Worm (Caenorhabditis elegans): Measurements from ENCODE around the gene W02D7.11.
A peak's percentile ranks its signal among the peaks of the same experiment; 100 is the strongest.

Gene W02D7.11

ce11 chrV:8300935-8301535 is 3.3 kb downstream of the W02D7.11 start, which contains the start of gene W02D7.6 (continued):
- no peak for TF ChIP-seq nhr-27 (tag; optimal IDR thresholded peaks at IDR 0.05)
- no peak for TF ChIP-seq lin-26 (GFP tag; IDR thresholded peaks at IDR 0.05)
- 0 out of 2 replicates have a peak, but pooled peaks have one; percentile 8 for TF ChIP-seq D2030.7 (GFP tag; IDR thresholded peaks at IDR 0.05)
- peak; percentile 41; the same call in 1 of the 2 replicates for TF ChIP-seq dox-1 (GFP tag; IDR thresholded peaks at IDR 0.05)
- TF ChIP-seq F55B11.4 (tag; optimal IDR thresholded peaks at IDR 0.05; ENCODE audit: borderline replicate concordance, insufficient read depth): no peak
- TF ChIP-seq Y79H2A.3 (GFP tag; conservative IDR thresholded peaks at IDR 0.05): no peak
- peak; percentile 51 for TF ChIP-seq madf-6 (GFP tag; IDR thresholded peaks at IDR 0.05)
- no peak for TF ChIP-seq T07F8.4 (tag; optimal IDR thresholded peaks at IDR 0.05)
- no peak for TF ChIP-seq zim-3 (tag; optimal IDR thresholded peaks at IDR 0.05)
- peak; percentile 41 for TF ChIP-seq attf-3 (GFP tag; conservative IDR thresholded peaks at IDR 0.05)
- TF ChIP-seq zfh-2 (GFP tag; conservative IDR thresholded peaks at IDR 0.05): no peak
- no peak for TF ChIP-seq snpc-3.4 (tag; optimal IDR thresholded peaks at IDR 0.05)
- TF ChIP-seq egl-44 (GFP tag; IDR thresholded peaks at IDR 0.05): no peak
- TF ChIP-seq F37B4.10 (GFP tag; IDR thresholded peaks at IDR 0.05): no peak
- no peak for TF ChIP-seq fkh-3 (tag; optimal IDR thresholded peaks at IDR 0.05)
- no peak for TF ChIP-seq madf-10 (tag; optimal IDR thresholded peaks at IDR 0.05)
- TF ChIP-seq let-526 (GFP tag; IDR thresholded peaks at IDR 0.05): no peak
- TF ChIP-seq him-1 (tag; optimal IDR thresholded peaks at IDR 0.05): no peak
- TF ChIP-seq snpc-4 (GFP tag; optimal IDR thresholded peaks at IDR 0.05): no peak
- TF ChIP-seq snpc-4 (tag; optimal IDR thresholded peaks at IDR 0.05): peak in 1 of 4 experiments; percentile 54
- TF ChIP-seq T26A5.8 (tag; optimal IDR thresholded peaks at IDR 0.05): no peak
- peak; percentile 1 for TF ChIP-seq ZK185.1 (tag; optimal IDR thresholded peaks at IDR 0.05; ENCODE audit: poor library complexity, severe bottlenecking)
- TF ChIP-seq tbp1 (GFP tag; optimal IDR thresholded peaks at IDR 0.05): peak; percentile 34
- no peak for TF ChIP-seq ets-4 (GFP tag; optimal IDR thresholded peaks at IDR 0.05)
- TF ChIP-seq unc-62 (GFP tag; optimal IDR thresholded peaks at IDR 0.05): no peak
- no peak for TF ChIP-seq tbx-9 (tag; optimal IDR thresholded peaks at IDR 0.05; ENCODE audit: borderline replicate concordance)
- no peak for TF ChIP-seq aptf-3 (GFP tag; IDR thresholded peaks at IDR 0.05)
- TF ChIP-seq F22D6.2 (tag; optimal IDR thresholded peaks at IDR 0.05): no peak
- no peak for TF ChIP-seq mes-4 (tag; optimal IDR thresholded peaks at IDR 0.05)
- TF ChIP-seq dpl-1 (GFP tag; optimal IDR thresholded peaks at IDR 0.05): no peak
- no peak for TF ChIP-seq lin-40 (tag; optimal IDR thresholded peaks at IDR 0.05)

DNA sequence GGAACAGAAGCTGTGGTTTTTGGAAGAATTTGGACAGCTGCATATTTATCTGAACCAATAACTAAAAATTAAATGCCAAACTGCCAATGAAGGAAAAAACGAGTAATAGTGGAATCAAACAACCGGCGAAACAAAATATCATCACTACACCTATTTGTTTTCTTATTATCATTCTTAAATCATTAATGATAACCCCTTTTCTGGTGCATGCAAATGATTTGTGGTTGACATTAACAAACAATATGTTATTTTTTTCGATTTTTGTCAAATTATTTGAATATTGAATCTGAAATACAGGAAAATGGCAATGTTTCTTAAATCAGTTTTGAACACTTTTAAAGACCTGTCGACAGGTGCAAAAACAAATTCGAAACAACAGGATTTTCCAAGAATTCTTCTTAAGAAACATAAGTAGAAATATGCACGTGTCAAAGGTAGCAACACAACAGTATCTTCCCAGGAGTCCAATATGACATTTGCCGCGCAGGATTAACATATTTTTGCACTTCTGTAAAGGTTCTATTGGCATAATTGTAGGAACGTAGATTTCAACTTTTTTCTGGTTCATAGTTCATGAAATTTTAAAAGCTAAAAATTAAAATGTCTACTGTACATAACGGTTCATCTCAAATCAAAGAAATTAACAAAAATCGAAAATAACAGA is 5.0 kb downstream of the W02D7.11 start, which contains the start of gene W02D7.5:
TSS of gene W02D7.5 (minus strand) at position 51 of the 664 bp plus-strand sequence.
- TF ChIP-seq hsf-1 (GFP tag; IDR thresholded peaks at IDR 0.05) (peak; percentile 8; the same call in 1 of the 2 replicates), lin-35 (GFP tag; optimal IDR thresholded peaks at IDR 0.05) (no peak), aptf-2 (GFP tag; conservative IDR thresholded peaks at IDR 0.05) (peak; percentile 79)

ce11 chrV:8297504-8297903 is 6.8 kb downstream of the W02D7.11 start, which contains the start of gene W02D7.4:
Gene W02D7.4, minus strand, starts transcription at chrV:8297604.
- TF ChIP-seq ekl-4 (GFP tag; IDR thresholded peaks at IDR 0.05): no peak
- TF ChIP-seq nhr-80 (tag; optimal IDR thresholded peaks at IDR 0.05): peak; percentile 33
